Fruit fly (Drosophila melanogaster): ENCODE measurements around the gene Arpc2.

The Arpc2 gene

DNA sequence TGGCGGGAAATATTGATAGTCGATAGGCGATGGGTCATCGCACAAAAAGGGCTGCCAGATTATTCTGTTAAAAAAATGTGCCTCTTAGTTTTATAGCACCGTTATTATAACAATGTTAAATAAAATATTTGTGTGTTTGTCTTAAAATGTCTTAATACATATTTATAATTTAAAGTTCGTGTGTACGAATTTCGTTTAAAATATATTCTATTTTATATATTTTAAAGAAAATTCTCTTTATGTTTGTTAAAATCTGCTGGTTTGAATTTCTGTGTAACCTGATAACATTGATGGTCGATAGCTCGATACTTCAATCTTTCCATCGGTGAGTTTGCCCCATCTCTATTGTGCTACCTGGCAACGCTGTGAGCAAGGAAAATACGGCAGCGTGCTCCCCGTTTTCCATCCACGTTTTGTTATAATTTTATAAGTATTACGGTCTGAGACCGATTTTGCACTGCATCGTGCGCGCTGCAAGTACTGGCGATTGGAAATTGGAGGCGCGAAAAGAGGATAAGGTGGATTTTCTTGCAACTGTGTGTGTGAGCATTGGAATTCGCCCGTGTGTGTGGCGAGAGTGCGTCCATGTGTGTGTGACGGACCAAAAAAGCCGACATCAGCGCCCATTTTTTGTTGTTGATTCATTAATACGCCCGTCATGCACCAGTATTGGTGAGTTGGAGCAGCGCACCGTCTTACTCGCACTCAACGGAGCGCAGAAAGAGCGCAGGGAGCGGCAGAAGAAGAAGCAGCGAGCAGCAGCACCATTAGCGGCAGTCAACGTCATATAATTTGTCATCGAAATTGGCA, at the start of gene Arpc2, which contains the start of gene CG10949:
Gene Arpc2, plus strand, starts transcription at position 304 of the 810 bp plus-strand sequence.
Gene CG10949, minus strand, starts transcription at position 165 of the 810 bp plus-strand sequence.
- peak; percentile 67 for TF ChIP-seq toe (GFP tag; optimal IDR thresholded peaks at IDR 0.05)
- TF ChIP-seq CG12768 (GFP tag; optimal IDR thresholded peaks at IDR 0.05): peak; percentile 31
- TF ChIP-seq cic (GFP tag; optimal IDR thresholded peaks at IDR 0.05): peak; percentile 45
- TF ChIP-seq Hr96 (GFP tag; optimal IDR thresholded peaks at IDR 0.05): no peak
- TF ChIP-seq pad (GFP tag; optimal IDR thresholded peaks at IDR 0.05): no peak
- peak; percentile 72 for TF ChIP-seq CG14711 (tag; optimal IDR thresholded peaks at IDR 0.05)
- TF ChIP-seq cnc (optimal IDR thresholded peaks at IDR 0.05): no peak
- TF ChIP-seq Crg-1 (GFP tag; optimal IDR thresholded peaks at IDR 0.05): peak; percentile 59
- TF ChIP-seq CG1620 (GFP tag; optimal IDR thresholded peaks at IDR 0.05): peak; percentile 54
- peak; percentile 75 for TF ChIP-seq CG33017 (tag; optimal IDR thresholded peaks at IDR 0.05)
- TF ChIP-seq kay (GFP tag; ENCODE audit: borderline replicate concordance): peak; percentile 97
- TF ChIP-seq ovo (GFP tag; optimal IDR thresholded peaks at IDR 0.05): peak; percentile 47
- peak; percentile 92 for TF ChIP-seq Mnt (GFP tag; optimal IDR thresholded peaks at IDR 0.05)
- peak; percentile 92 for TF ChIP-seq tj (GFP tag; optimal IDR thresholded peaks at IDR 0.05)
- TF ChIP-seq CG7101 (tag; optimal IDR thresholded peaks at IDR 0.05): peak; percentile 74
- no peak for TF ChIP-seq CG7045 (GFP tag; optimal IDR thresholded peaks at IDR 0.05)
- TF ChIP-seq CG5204 (GFP tag; optimal IDR thresholded peaks at IDR 0.05): peak; percentile 56
- TF ChIP-seq bab1 (GFP tag; optimal IDR thresholded peaks at IDR 0.05): no peak
- TF ChIP-seq Clk (GFP tag; optimal IDR thresholded peaks at IDR 0.05): peak; percentile 30
- peak; percentile 67 for TF ChIP-seq CG11617 (GFP tag; optimal IDR thresholded peaks at IDR 0.05)

DNA sequence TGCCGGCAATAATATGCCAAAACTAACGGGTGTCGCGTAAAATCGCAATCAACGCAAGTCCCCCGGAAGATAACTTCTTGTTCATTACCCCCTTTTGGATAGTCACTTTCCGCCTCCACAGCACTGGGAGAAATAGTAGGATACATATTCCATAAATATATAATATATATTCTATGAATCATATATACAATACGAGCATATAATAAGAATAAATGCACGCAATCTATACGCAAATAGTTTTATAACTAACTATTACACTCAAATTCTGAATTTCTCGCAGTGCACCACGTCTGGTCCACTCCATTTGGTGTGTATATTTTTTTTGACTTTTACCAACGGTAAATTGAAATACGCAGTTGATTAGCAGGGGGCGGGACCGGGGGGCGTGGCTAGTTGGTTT, 46.7 kb upstream of the Arpc2 start:
- no peak for TF ChIP-seq Mnt (GFP tag; optimal IDR thresholded peaks at IDR 0.05)
- TF ChIP-seq kay (GFP tag; ENCODE audit: borderline replicate concordance): no peak
- TF ChIP-seq bab1 (GFP tag; optimal IDR thresholded peaks at IDR 0.05): no peak
- TF ChIP-seq CG7045 (GFP tag; optimal IDR thresholded peaks at IDR 0.05): no peak
- no peak for TF ChIP-seq pad (GFP tag; optimal IDR thresholded peaks at IDR 0.05)
- TF ChIP-seq cnc (optimal IDR thresholded peaks at IDR 0.05): no peak
- no peak for TF ChIP-seq CG11617 (GFP tag; optimal IDR thresholded peaks at IDR 0.05)
- TF ChIP-seq CG1620 (GFP tag; optimal IDR thresholded peaks at IDR 0.05): no peak
- no peak for TF ChIP-seq CG33017 (tag; optimal IDR thresholded peaks at IDR 0.05)
- no peak for TF ChIP-seq tj (GFP tag; optimal IDR thresholded peaks at IDR 0.05)
- no peak for TF ChIP-seq CG7101 (tag; optimal IDR thresholded peaks at IDR 0.05)
- TF ChIP-seq ovo (GFP tag; optimal IDR thresholded peaks at IDR 0.05): no peak
- no peak for TF ChIP-seq CG12768 (GFP tag; optimal IDR thresholded peaks at IDR 0.05)
- TF ChIP-seq CG14711 (tag; optimal IDR thresholded peaks at IDR 0.05): no peak

DNA sequence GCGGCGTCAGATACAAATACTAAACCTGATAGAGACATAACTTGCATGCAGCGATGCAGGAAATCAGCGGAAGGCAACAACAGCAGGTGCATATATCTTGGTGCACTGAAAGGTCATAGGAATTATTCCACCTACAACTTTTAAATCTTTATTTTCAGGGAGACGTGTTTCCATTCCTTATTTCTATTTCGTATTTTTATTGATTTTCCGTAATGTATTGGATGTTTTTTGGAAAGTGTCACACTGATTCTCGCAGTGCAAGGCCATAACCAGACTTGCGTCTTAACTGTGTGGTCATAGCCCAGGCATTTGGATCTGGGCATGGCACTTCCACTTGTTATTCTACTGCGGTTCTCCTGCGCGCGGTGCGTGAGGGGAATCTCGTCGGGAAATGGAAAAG, 45.4 kb upstream of the Arpc2 start:
- TF ChIP-seq bab1 (GFP tag; optimal IDR thresholded peaks at IDR 0.05): no peak
- TF ChIP-seq cic (GFP tag; optimal IDR thresholded peaks at IDR 0.05): no peak
- no peak for TF ChIP-seq CG14711 (tag; optimal IDR thresholded peaks at IDR 0.05)
- TF ChIP-seq CG12768 (GFP tag; optimal IDR thresholded peaks at IDR 0.05): no peak
- TF ChIP-seq Crg-1 (GFP tag; optimal IDR thresholded peaks at IDR 0.05): no peak
- TF ChIP-seq cnc (optimal IDR thresholded peaks at IDR 0.05): no peak
- no peak for TF ChIP-seq Mnt (GFP tag; optimal IDR thresholded peaks at IDR 0.05)
- TF ChIP-seq tj (GFP tag; optimal IDR thresholded peaks at IDR 0.05): no peak
- TF ChIP-seq ovo (GFP tag; optimal IDR thresholded peaks at IDR 0.05): no peak
- no peak for TF ChIP-seq CG33017 (tag; optimal IDR thresholded peaks at IDR 0.05)
- TF ChIP-seq CG1620 (GFP tag; optimal IDR thresholded peaks at IDR 0.05): no peak
- no peak for TF ChIP-seq CG7101 (tag; optimal IDR thresholded peaks at IDR 0.05)
- no peak for TF ChIP-seq pad (GFP tag; optimal IDR thresholded peaks at IDR 0.05)
- no peak for TF ChIP-seq Hr96 (GFP tag; optimal IDR thresholded peaks at IDR 0.05)
- no peak for TF ChIP-seq CG11617 (GFP tag; optimal IDR thresholded peaks at IDR 0.05)
- no peak for TF ChIP-seq kay (GFP tag; ENCODE audit: borderline replicate concordance)

DNA sequence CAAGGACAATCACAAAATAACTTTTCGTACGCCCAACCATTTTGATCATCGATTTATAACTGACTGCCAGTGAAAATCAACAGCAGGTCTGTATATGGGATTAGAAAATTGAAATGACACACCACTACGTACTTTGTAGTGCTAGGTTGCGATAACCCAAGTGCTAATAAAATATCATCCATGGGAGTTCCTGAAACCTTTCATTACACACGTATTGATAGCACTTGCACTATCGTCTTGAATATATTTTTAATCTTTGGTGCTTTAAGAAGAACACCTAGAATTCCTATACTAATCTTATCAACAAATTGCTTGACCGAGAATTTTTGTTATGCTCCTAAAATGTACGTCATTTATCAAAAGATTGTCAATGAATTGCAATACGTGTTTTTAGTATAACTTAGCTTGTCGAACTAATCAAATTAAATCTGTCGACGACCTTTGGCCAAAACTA, 42.8 kb upstream of the Arpc2 start, which contains the start of gene Ugt37A1:
Gene Ugt37A1, minus strand, starts transcription at position 51 of the 454 bp plus-strand sequence.
- TF ChIP-seq Clk (GFP tag; optimal IDR thresholded peaks at IDR 0.05): no peak
- TF ChIP-seq cnc (optimal IDR thresholded peaks at IDR 0.05): no peak
- TF ChIP-seq pad (GFP tag; optimal IDR thresholded peaks at IDR 0.05): no peak
- peak; percentile 11 for TF ChIP-seq kay (GFP tag; ENCODE audit: borderline replicate concordance)

DNA sequence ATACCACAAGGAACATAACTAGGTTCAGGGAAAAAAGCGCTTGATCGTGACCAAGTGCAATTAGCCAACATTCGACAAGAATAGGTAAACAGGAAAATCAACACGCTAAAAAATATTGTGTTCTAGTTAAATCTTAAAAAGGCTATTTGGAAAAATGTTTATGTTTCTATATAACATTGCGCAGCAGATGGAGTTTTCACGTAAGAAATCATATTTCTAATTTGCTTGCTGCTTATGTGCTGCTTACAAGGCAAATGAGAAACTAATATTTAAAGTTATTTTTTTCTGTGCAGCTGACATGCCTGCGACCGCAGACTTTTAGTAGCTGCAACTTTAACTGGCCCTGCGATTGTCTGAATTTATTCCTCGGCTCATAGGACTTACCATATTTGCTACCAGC, 35.5 kb upstream of the Arpc2 start:
- TF ChIP-seq cic (GFP tag; optimal IDR thresholded peaks at IDR 0.05): no peak
- no peak for TF ChIP-seq bab1 (GFP tag; optimal IDR thresholded peaks at IDR 0.05)
- TF ChIP-seq Mnt (GFP tag; optimal IDR thresholded peaks at IDR 0.05): no peak
- no peak for TF ChIP-seq Crg-1 (GFP tag; optimal IDR thresholded peaks at IDR 0.05)
- TF ChIP-seq CG12768 (GFP tag; optimal IDR thresholded peaks at IDR 0.05): no peak
- TF ChIP-seq tj (GFP tag; optimal IDR thresholded peaks at IDR 0.05): no peak
- no peak for TF ChIP-seq kay (GFP tag; ENCODE audit: borderline replicate concordance)
- TF ChIP-seq ovo (GFP tag; optimal IDR thresholded peaks at IDR 0.05): no peak
- no peak for TF ChIP-seq CG33017 (tag; optimal IDR thresholded peaks at IDR 0.05)
- no peak for TF ChIP-seq pad (GFP tag; optimal IDR thresholded peaks at IDR 0.05)
- no peak for TF ChIP-seq CG7045 (GFP tag; optimal IDR thresholded peaks at IDR 0.05)
- TF ChIP-seq Clk (GFP tag; optimal IDR thresholded peaks at IDR 0.05): no peak
- TF ChIP-seq CG5204 (GFP tag; optimal IDR thresholded peaks at IDR 0.05): no peak
- no peak for TF ChIP-seq Hr96 (GFP tag; optimal IDR thresholded peaks at IDR 0.05)
- TF ChIP-seq CG1620 (GFP tag; optimal IDR thresholded peaks at IDR 0.05): no peak
- TF ChIP-seq CG14711 (tag; optimal IDR thresholded peaks at IDR 0.05): no peak
- no peak for TF ChIP-seq CG7101 (tag; optimal IDR thresholded peaks at IDR 0.05)
- no peak for TF ChIP-seq CG11617 (GFP tag; optimal IDR thresholded peaks at IDR 0.05)
- TF ChIP-seq toe (GFP tag; optimal IDR thresholded peaks at IDR 0.05): no peak

All from whole organism, adult.